Worm (Caenorhabditis elegans): Measurements from ENCODE around the gene F46H6.5.

DNA sequence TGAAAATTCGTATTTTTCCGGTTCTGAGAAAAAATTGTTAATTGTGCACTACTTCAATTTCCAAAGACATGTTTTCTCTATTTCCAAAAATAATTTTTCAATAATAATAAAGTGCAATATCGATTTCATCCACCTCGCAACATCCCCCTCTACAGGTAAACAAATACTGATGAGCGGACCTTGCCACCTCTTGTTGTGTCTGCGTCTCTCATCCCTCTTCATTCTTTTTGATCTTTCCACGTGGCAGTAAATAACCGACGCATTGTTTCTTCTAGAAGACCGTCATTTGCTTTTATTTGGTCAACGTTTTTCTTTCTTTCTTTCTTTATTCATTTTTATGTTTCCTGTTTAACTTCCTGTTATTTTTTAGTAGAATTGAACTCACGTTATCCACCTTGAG lies 11.3 kb upstream of the F46H6.5 start:
- TF ChIP-seq F52B5.7 (tag; optimal IDR thresholded peaks at IDR 0.05) (no peak), tlf-1 (GFP tag; optimal IDR thresholded peaks at IDR 0.05) (no peak), nhr-80 (tag; optimal IDR thresholded peaks at IDR 0.05) (no peak), gei-17 (GFP tag; optimal IDR thresholded peaks at IDR 0.05) (no peak), nhr-90 (tag; optimal IDR thresholded peaks at IDR 0.05) (no peak), B0336.3 (GFP tag; IDR thresholded peaks at IDR 0.05) (no peak), nfya-1 (tag; optimal IDR thresholded peaks at IDR 0.05; ENCODE audit: borderline replicate concordance, insufficient read depth) (no peak), nhr-27 (tag; optimal IDR thresholded peaks at IDR 0.05) (no peak), sdz-38 (tag; optimal IDR thresholded peaks at IDR 0.05) (no peak), mcd-1 (GFP tag; IDR thresholded peaks at IDR 0.05) (no peak), Y56A3A.18 (GFP tag; IDR thresholded peaks at IDR 0.05) (no peak), ztf-6 (GFP tag; IDR thresholded peaks at IDR 0.05) (no peak)

All from whole organism, young adult.